Worm (Caenorhabditis elegans) whole organism, late embryonic: ENCODE results near the gene dod-21.

Experiments used
- F13H6.1 ChIP-seq: sonication (generic microtip); optimal IDR thresholded peaks from 2 replicates; lab custom pipeline; 2016; ENCODE audit warnings: missing genetic modification characterization, missing compliant biosample characterization
- Y22D7AL.16 ChIP-seq: sonication (generic microtip); optimal IDR thresholded peaks from 2 replicates; lab custom pipeline; 2016; ENCODE audit warnings: missing genetic modification characterization, missing compliant biosample characterization
- ahr-1 ChIP-seq: sonication (generic microtip); optimal IDR thresholded peaks from 2 replicates; lab custom pipeline; 2016; ENCODE audit warnings: missing genetic modification characterization, missing compliant biosample characterization
- ama-1 ChIP-seq: fragments of 150-350 bp; optimal IDR thresholded peaks from 2 replicates; lab custom pipeline; 2014
- ceh-19 ChIP-seq: fragments of 200-800 bp; sonication (Bioruptor generic); optimal IDR thresholded peaks from 2 replicates; lab custom pipeline; 2018; ENCODE audit warnings: mild to moderate bottlenecking, missing genetic modification characterization, missing compliant biosample characterization
- ceh-2 ChIP-seq: sonication (generic microtip); optimal IDR thresholded peaks from 2 replicates; lab custom pipeline; 2016; ENCODE audit warnings: missing genotype, missing genetic modification characterization, missing compliant biosample characterization
- ceh-22 ChIP-seq: sonication (generic microtip); optimal IDR thresholded peaks from 2 replicates; lab custom pipeline; 2017; ENCODE audit warnings: missing biosample characterization, missing genetic modification characterization
- ceh-45 ChIP-seq: fragments of 200-800 bp; sonication (Bioruptor generic); IDR thresholded peaks from 2 replicates; pipeline ENCODE4 v1.3.6; 2022; ENCODE audit warnings: missing genetic modification reagents, missing genetic modification characterization, missing compliant biosample characterization
- ceh-48 ChIP-seq: sonication (generic microtip); optimal IDR thresholded peaks from 2 replicates; lab custom pipeline; 2016; ENCODE audit warnings: missing genetic modification characterization, inconsistent platforms, missing compliant biosample characterization
- ceh-9 ChIP-seq: sonication (generic microtip); optimal IDR thresholded peaks from 2 replicates; lab custom pipeline; 2016; ENCODE audit warnings: mild to moderate bottlenecking, missing genetic modification characterization, inconsistent platforms, missing compliant biosample characterization
- che-1 ChIP-seq: sonication (generic microtip); optimal IDR thresholded peaks from 2 replicates; lab custom pipeline; 2016; ENCODE audit warnings: mild to moderate bottlenecking, missing genetic modification characterization, missing compliant biosample characterization
- elt-2 ChIP-seq: sonication (generic microtip); optimal IDR thresholded peaks from 2 replicates; lab custom pipeline; 2016; ENCODE audit warnings: missing genetic modification reagents, missing genetic modification characterization, missing compliant biosample characterization
- elt-4 ChIP-seq: sonication (generic microtip); optimal IDR thresholded peaks from 2 replicates; lab custom pipeline; 2016; ENCODE audit warnings: missing genetic modification characterization, missing compliant biosample characterization
- fkh-10 ChIP-seq: fragments of 150-350 bp; optimal IDR thresholded peaks from 2 replicates; lab custom pipeline; 2014; ENCODE audit warnings: missing biosample characterization, missing genetic modification reagents, missing genetic modification characterization
- fkh-6 ChIP-seq: sonication (generic microtip); optimal IDR thresholded peaks from 2 replicates; lab custom pipeline; 2016; ENCODE audit warnings: missing genetic modification characterization, missing compliant biosample characterization
- hlh-15 ChIP-seq: sonication (generic microtip); optimal IDR thresholded peaks from 2 replicates; lab custom pipeline; 2016; ENCODE audit warnings: missing genetic modification characterization, missing compliant biosample characterization
- hlh-30 ChIP-seq: sonication (generic microtip); optimal IDR thresholded peaks from 2 replicates; lab custom pipeline; 2017; ENCODE audit warnings: antibody characterized with exemption, missing genetic modification characterization, missing compliant biosample characterization; ENCODE audit not compliant: insufficient read depth
- hlh-8 ChIP-seq: sonication (generic microtip); optimal IDR thresholded peaks from 2 replicates; lab custom pipeline; 2016; ENCODE audit warnings: missing genotype, missing genetic modification characterization, missing compliant biosample characterization
- lim-6 ChIP-seq: sonication (generic microtip); optimal IDR thresholded peaks from 2 replicates; lab custom pipeline; 2016; ENCODE audit warnings: missing genetic modification characterization, missing compliant biosample characterization
- lin-11 ChIP-seq: fragments of 200-800 bp; sonication (Bioruptor generic); optimal IDR thresholded peaks from 2 replicates; lab custom pipeline; 2018; ENCODE audit warnings: mild to moderate bottlenecking, missing genetic modification characterization, missing compliant biosample characterization
- madf-2 ChIP-seq: sonication (generic microtip); optimal IDR thresholded peaks from 2 replicates; lab custom pipeline; 2017; ENCODE audit warnings: missing genetic modification characterization, missing compliant biosample characterization
- nfya-1 ChIP-seq: sonication (generic microtip); optimal IDR thresholded peaks from 2 replicates; lab custom pipeline; 2017; ENCODE audit warnings: missing genetic modification characterization, mild to moderate bottlenecking, missing compliant biosample characterization, antibody characterized with exemption, moderate library complexity
- nhr-11 ChIP-seq: fragments of 150-350 bp; optimal IDR thresholded peaks from 2 replicates; lab custom pipeline; 2014; ENCODE audit warnings: missing biosample characterization, missing genetic modification characterization
- nhr-232 ChIP-seq: sonication (generic microtip); optimal IDR thresholded peaks from 2 replicates; lab custom pipeline; 2016; ENCODE audit warnings: missing genetic modification characterization, missing compliant biosample characterization
- pat-9 ChIP-seq: fragments of 200-800 bp; sonication (Bioruptor generic); optimal IDR thresholded peaks from 2 replicates; lab custom pipeline; 2018; ENCODE audit warnings: mild to moderate bottlenecking, missing genetic modification characterization, moderate library complexity, missing compliant biosample characterization
- pha-2 ChIP-seq: sonication (generic microtip); optimal IDR thresholded peaks from 2 replicates; lab custom pipeline; 2017; ENCODE audit warnings: mild to moderate bottlenecking, missing genetic modification characterization, missing compliant biosample characterization
- pros-1 ChIP-seq: fragments of 150-350 bp; optimal IDR thresholded peaks from 2 replicates; lab custom pipeline; 2014; ENCODE audit warnings: missing biosample characterization, missing genetic modification reagents, missing genetic modification characterization
- ref-2 ChIP-seq: sonication (generic microtip); optimal IDR thresholded peaks from 2 replicates; lab custom pipeline; 2016; ENCODE audit warnings: missing genetic modification characterization, missing compliant biosample characterization
- unc-3 ChIP-seq, 2 experiments: fragments of 200-800 bp in 1 of 2; sonication (Bioruptor generic) in 1 of 2; sonication (generic microtip) in 1 of 2; conservative IDR thresholded peaks in 1 of 2; optimal IDR thresholded peaks in 1 of 2; 2 replicates each; pipeline versions ENCODE4 v1.3.6 to Lab custom; 2016 to 2022; ENCODE audit warnings: missing compliant biosample characterization in 2 of 2, missing genetic modification characterization in 2 of 2, missing genetic modification reagents in 1 of 2
- unc-42 ChIP-seq: sonication (generic microtip); optimal IDR thresholded peaks from 2 replicates; lab custom pipeline; 2016; ENCODE audit warnings: missing genotype, missing genetic modification characterization, missing compliant biosample characterization
- unc-55 ChIP-seq: sonication (generic microtip); optimal IDR thresholded peaks from 2 replicates; lab custom pipeline; 2017; ENCODE audit warnings: missing biosample characterization, missing genetic modification reagents, missing genetic modification characterization
- zip-5 ChIP-seq: sonication (generic microtip); optimal IDR thresholded peaks from 2 replicates; lab custom pipeline; 2016; ENCODE audit warnings: missing genetic modification characterization, missing compliant biosample characterization
- ztf-16 ChIP-seq: sonication (generic microtip); optimal IDR thresholded peaks from 2 replicates; lab custom pipeline; 2017; ENCODE audit warnings: missing genetic modification characterization, missing compliant biosample characterization

The dod-21 gene

DNA sequence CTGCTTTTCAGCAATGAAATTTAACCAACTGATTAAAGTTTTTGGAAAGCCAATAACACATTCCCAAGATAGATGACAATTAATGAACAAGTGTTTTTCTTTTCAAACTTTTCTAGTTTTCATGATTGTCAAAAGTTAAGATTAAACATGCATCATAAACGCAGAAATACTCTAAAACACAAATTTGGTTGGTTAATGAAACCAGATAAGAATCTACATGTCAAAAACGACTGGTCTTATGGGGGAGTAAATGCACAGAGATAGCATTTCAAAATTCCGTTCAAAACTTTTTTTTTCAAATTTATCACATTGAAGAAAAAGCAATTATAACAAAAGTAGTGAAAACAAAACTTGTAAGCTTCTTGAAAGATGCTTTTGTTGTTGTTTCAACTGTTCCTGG lies 32.9 kb upstream of the dod-21 start:
- TF ChIP-seq zip-5 (tag; lab: Kevin White, UChicago) (no peak), unc-42 (tag; lab: Kevin White, UChicago) (no peak), madf-2 (tag; lab: Kevin White, UChicago) (no peak), ceh-19 (GFP tag; lab: Kevin White, UChicago) (no peak), hlh-30 (tag; lab: Kevin White, UChicago) (no peak), fkh-6 (tag; lab: Kevin White, UChicago) (no peak), fkh-10 (GFP tag; lab: Kevin White, UChicago) (no peak), pros-1 (tag; lab: Kevin White, UChicago) (no peak), hlh-15 (tag; lab: Kevin White, UChicago) (no peak), ama-1 (lab: Kevin White, UChicago) (no peak), Y22D7AL.16 (tag; lab: Kevin White, UChicago) (no peak), ceh-9 (tag; lab: Kevin White, UChicago) (no peak), ceh-45 (GFP tag; lab: Robert Waterston, UW) (no peak), unc-3 (GFP tag; conservative IDR thresholded peaks at IDR 0.05; lab: Robert Waterston, UW) (no peak), unc-3 (tag; optimal IDR thresholded peaks at IDR 0.05; lab: Kevin White, UChicago) (no peak), ztf-16 (no peak), nhr-232 (no peak), elt-2 (no peak), che-1 (no peak)

DNA sequence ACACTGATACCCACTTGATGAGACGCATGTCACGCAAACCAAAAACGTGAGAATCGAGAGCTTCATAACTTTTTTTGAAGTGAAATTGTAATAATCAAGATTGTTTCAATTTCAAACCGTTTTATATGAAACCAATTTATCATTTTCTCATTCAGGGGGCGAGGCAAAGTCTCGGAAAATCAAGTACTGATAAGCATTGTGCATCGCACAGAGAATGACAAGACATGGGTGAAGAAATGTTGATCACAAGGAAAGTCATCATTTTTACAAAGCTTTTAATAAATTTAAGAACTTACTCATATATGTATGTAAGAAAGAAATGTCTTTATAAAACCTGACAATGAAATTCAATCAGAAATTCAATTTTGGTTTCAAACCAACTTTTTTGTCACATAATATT lies 30.0 kb upstream of the dod-21 start, which contains the start of gene K08D8.3:
TSS of gene K08D8.3 (minus strand) at position 131 of the 400 bp plus-strand sequence.
- no peak for TF ChIP-seq ref-2 (tag; lab: Kevin White, UChicago)
- TF ChIP-seq, all 69 proteins: peak for 0

ce11 chrIV:12909871-12910270 lies 26.7 kb upstream of the dod-21 start, which contains the start of gene K08D8.4:
Gene K08D8.4 (minus strand): TSS chrIV:12909998.
- TF ChIP-seq lin-11 (tag; lab: Kevin White, UChicago) (no peak), elt-2 (peak; percentile 15)

DNA sequence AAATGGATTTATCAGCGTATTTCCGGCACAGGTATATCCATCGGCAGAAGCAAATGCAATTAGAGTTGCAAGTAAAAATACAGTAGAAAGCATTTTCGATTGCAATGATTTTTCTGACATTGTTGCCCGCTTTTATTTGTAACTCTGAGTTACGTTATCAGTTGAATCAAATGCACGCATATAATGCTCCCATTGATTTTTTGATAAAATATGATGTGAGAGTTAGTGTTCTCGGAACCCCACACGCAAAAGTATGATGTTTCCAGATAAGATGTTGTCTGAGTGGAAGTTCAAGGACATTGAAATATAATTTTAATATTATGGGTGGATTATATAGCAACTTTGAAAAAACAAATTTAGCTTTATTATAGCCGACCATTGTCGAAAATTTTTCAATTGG lies 24.5 kb upstream of the dod-21 start, which contains the start of gene K08D8.5:
TSS of gene K08D8.5 (minus strand) at position 140 of the 400 bp plus-strand sequence.
- TF ChIP-seq unc-42 (tag; lab: Kevin White, UChicago) (no peak), ceh-45 (GFP tag; lab: Robert Waterston, UW) (no peak), nfya-1 (tag; lab: Kevin White, UChicago) (no peak), pha-2 (no peak), ceh-2 (no peak), elt-2 (peak; percentile 39), ahr-1 (no peak)
- TF ChIP-seq, all 69 proteins: peak for 1

ce11 chrIV:12914532-12915019 lies 22.0 kb upstream of the dod-21 start, which contains the start of gene irg-6:
Gene irg-6 (minus strand): TSS chrIV:12914969.
- TF ChIP-seq unc-55 (GFP tag; lab: Kevin White, UChicago), result no peak
- no peak for TF ChIP-seq pat-9 (tag; lab: Kevin White, UChicago)
- TF ChIP-seq hlh-8 (tag; lab: Kevin White, UChicago), result no peak
- TF ChIP-seq fkh-10 (GFP tag; lab: Kevin White, UChicago), result no peak
- TF ChIP-seq ceh-22, result no peak
- no peak for TF ChIP-seq elt-2
- TF ChIP-seq ceh-48 (tag; lab: Kevin White, UChicago), result no peak
- TF ChIP-seq elt-4, result no peak
- TF ChIP-seq ceh-2, result no peak
- no peak for TF ChIP-seq lim-6 (tag; lab: Kevin White, UChicago)
- no peak for TF ChIP-seq ceh-9 (tag; lab: Kevin White, UChicago)
- no peak for TF ChIP-seq nhr-11 (tag; lab: Kevin White, UChicago)
- no peak for TF ChIP-seq F13H6.1 (tag; lab: Kevin White, UChicago)
- TF ChIP-seq ceh-19 (GFP tag; lab: Kevin White, UChicago), result no peak
